Worm (Caenorhabditis elegans): Measurements from ENCODE around the gene ins-5.
"Not testable (repeated sequence)": the region's sequence is repeated elsewhere in the genome, so short reads cannot be mapped to it uniquely, and the experiment has no call there.

The ins-5 gene

ce11 chrII:6014057-6014456 is 16.7 kb downstream of the ins-5 start, which contains the start of gene ZK84.2:
Gene ZK84.2 (plus strand): TSS chrII:6014357.
- TF ChIP-seq nhr-27 (tag; optimal IDR thresholded peaks at IDR 0.05); F37B4.10 (GFP tag; IDR thresholded peaks at IDR 0.05); F22D6.2 (tag; optimal IDR thresholded peaks at IDR 0.05): not testable (repeated sequence)

- TF ChIP-seq nfya-2 (GFP tag; IDR thresholded peaks at IDR 0.05) (no peak), ZK185.1 (tag; optimal IDR thresholded peaks at IDR 0.05; ENCODE audit: poor library complexity, severe bottlenecking) (no peak), F23B12.7 (tag; optimal IDR thresholded peaks at IDR 0.05; ENCODE audit: insufficient read depth) (no peak), ama-1 (optimal IDR thresholded peaks at IDR 0.05) (no peak), ama-1 (GFP tag; optimal IDR thresholded peaks at IDR 0.05) (no peak), tbp1 (GFP tag; optimal IDR thresholded peaks at IDR 0.05) (no peak), let-526 (GFP tag; IDR thresholded peaks at IDR 0.05) (no peak), pha-4 (tag; optimal IDR thresholded peaks at IDR 0.05) (no peak), let-607 (tag; optimal IDR thresholded peaks at IDR 0.05) (no peak), Y79H2A.3 (GFP tag; conservative IDR thresholded peaks at IDR 0.05) (no peak), snpc-3.4 (tag; optimal IDR thresholded peaks at IDR 0.05) (no peak), lsy-27 (tag; optimal IDR thresholded peaks at IDR 0.05; ENCODE audit: borderline replicate concordance, insufficient read depth) (no peak)
Measured at ce11 chrII:6016410-6016809, 19.1 kb downstream of the ins-5 start, which contains the start of gene ZK84.5. Gene ZK84.5 (minus strand): TSS chrII:6016510.

DNA sequence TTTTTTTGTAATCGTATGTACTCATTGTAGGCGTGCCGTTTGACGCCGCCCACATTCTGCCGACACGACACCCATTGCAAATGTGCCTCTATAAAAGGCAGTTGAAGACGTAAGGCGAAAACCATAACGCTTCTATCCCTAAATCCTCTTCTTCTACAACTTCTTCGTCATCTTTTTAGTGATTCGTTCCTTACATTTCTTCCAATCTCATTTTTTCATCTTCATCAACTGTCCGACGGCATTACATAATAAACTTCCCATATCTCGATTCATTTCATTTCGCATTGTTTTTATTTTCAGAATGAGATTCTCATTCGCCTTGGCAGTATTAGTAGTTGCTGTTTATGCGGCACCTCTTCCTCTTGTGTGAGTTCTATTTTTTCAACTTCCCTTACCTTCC is 23.0 kb downstream of the ins-5 start, which contains the start of gene ZK84.1:
Gene ZK84.1, plus strand, starts transcription at position 301 of the 400 bp plus-strand sequence.
- TF ChIP-seq cebp-1 (GFP tag; IDR thresholded peaks at IDR 0.05) (no peak), cebp-1 (tag; optimal IDR thresholded peaks at IDR 0.05) (no peak), B0019.2 (GFP tag; conservative IDR thresholded peaks at IDR 0.05) (no peak), lag-1 (GFP tag; IDR thresholded peaks at IDR 0.05) (no peak), tlf-1 (GFP tag; optimal IDR thresholded peaks at IDR 0.05) (no peak), die-1 (tag; optimal IDR thresholded peaks at IDR 0.05) (no peak), atf-7 (tag; optimal IDR thresholded peaks at IDR 0.05) (no peak), K12H6.12 (tag; optimal IDR thresholded peaks at IDR 0.05) (no peak), K11D2.4 (GFP tag; IDR thresholded peaks at IDR 0.05) (no peak), sptf-2 (GFP tag; optimal IDR thresholded peaks at IDR 0.05) (no peak), F57C9.4 (tag; optimal IDR thresholded peaks at IDR 0.05) (no peak), Y67H2A.10 (GFP tag; conservative IDR thresholded peaks at IDR 0.05) (no peak), him-1 (tag; optimal IDR thresholded peaks at IDR 0.05) (no peak), pbrm-1 (GFP tag; IDR thresholded peaks at IDR 0.05) (no peak)

DNA sequence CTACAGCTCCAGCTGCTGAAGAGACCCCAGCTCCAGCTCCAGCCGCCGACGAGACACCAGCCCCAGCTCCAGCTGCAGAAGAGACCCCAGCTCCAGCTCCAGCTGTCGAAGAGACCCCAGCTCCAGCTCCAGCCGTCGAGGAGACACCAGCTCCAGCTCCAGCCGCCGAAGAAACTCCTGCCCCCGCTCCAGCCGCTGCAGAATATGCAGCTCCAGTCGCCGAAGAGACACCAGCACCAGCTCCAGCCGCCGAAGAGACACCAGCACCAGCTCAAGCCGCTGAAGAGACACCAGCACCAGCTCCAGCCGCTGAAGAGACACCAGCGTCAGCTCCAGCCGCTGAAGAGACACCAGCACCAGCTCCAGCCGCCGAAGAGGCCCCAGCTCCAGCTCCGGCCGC is 25.2 kb downstream of the ins-5 start:
- TF ChIP-seq ceh-58 (GFP tag; IDR thresholded peaks at IDR 0.05) (no peak), nhr-179 (tag; optimal IDR thresholded peaks at IDR 0.05) (no peak), Y79H2A.3 (GFP tag; conservative IDR thresholded peaks at IDR 0.05) (no peak), egrh-3 (GFP tag; IDR thresholded peaks at IDR 0.05) (peak; percentile 98), mcd-1 (GFP tag; IDR thresholded peaks at IDR 0.05) (peak; percentile 16; the same call in 1 of the 2 replicates), F22D6.2 (tag; optimal IDR thresholded peaks at IDR 0.05) (no peak), tbx-9 (tag; optimal IDR thresholded peaks at IDR 0.05; ENCODE audit: borderline replicate concordance) (no peak), F37B4.10 (GFP tag; IDR thresholded peaks at IDR 0.05) (no peak), zfh-2 (GFP tag; conservative IDR thresholded peaks at IDR 0.05) (peak; percentile 83), ekl-4 (GFP tag; IDR thresholded peaks at IDR 0.05) (no peak), aptf-3 (GFP tag; IDR thresholded peaks at IDR 0.05) (no peak), rpc-1 (optimal IDR thresholded peaks at IDR 0.05) (no peak), rpc-1 (tag; optimal IDR thresholded peaks at IDR 0.05) (no peak), Y95B8A.8 (GFP tag; IDR thresholded peaks at IDR 0.05) (no peak), dox-1 (GFP tag; IDR thresholded peaks at IDR 0.05) (no peak)
